Fruit fly (Drosophila melanogaster) whole organism, embryonic: Measurements from ENCODE around the gene peng.
A peak's percentile ranks its signal among the peaks of the same experiment; 100 is the strongest.

Experiments
- Bgb ChIP-seq: fragments of 200-800 bp; sonication (Bioruptor generic); IDR thresholded peaks from 2 replicates; pipeline ENCODE4 v1.3.6; 2022; ENCODE audit warnings: missing biosample characterization, missing genetic modification characterization; ENCODE audit not compliant: partially characterized antibody
- BtbVII ChIP-seq: fragments of 200-800 bp; sonication (Bioruptor generic); optimal IDR thresholded peaks from 3 replicates; lab custom pipeline; 2017; ENCODE audit warnings: missing biosample characterization, mild to moderate bottlenecking, missing genetic modification characterization
- CG10147 ChIP-seq: fragments of 200-800 bp; sonication (Bioruptor generic); optimal IDR thresholded peaks from 2 replicates; lab custom pipeline; 2019; ENCODE audit warnings: missing biosample characterization, mild to moderate bottlenecking, missing genetic modification characterization, moderate library complexity
- CG12104 ChIP-seq: fragments of 200-800 bp; sonication (Bioruptor generic); optimal IDR thresholded peaks from 3 replicates; lab custom pipeline; 2016; ENCODE audit warnings: missing biosample characterization, missing genetic modification characterization
- CG13287 ChIP-seq: fragments of 200-800 bp; sonication (Bioruptor generic); IDR thresholded peaks from 2 replicates; pipeline ENCODE4 v1.3.6; 2022; ENCODE audit warnings: missing biosample characterization, missing genetic modification characterization; ENCODE audit not compliant: partially characterized antibody
- CG13296 ChIP-seq: fragments of 200-800 bp; sonication (Bioruptor generic); optimal IDR thresholded peaks from 3 replicates; lab custom pipeline; 2018; ENCODE audit warnings: missing biosample characterization, mild to moderate bottlenecking, missing genetic modification characterization
- CG14441 ChIP-seq: fragments of 200-800 bp; sonication (Bioruptor generic); IDR thresholded peaks from 2 replicates; pipeline ENCODE4 v1.3.6; 2022; ENCODE audit warnings: missing biosample characterization, missing genetic modification characterization
- CG15601 ChIP-seq: fragments of 200-800 bp; sonication (Bioruptor generic); optimal IDR thresholded peaks from 3 replicates; lab custom pipeline; 2019; ENCODE audit warnings: missing biosample characterization, mild to moderate bottlenecking, missing genetic modification characterization, moderate library complexity
- CG16813 ChIP-seq: fragments of 200-800 bp; sonication (Bioruptor generic); IDR thresholded peaks from 3 replicates; pipeline ENCODE4 v1.3.6; 2022; ENCODE audit warnings: missing biosample characterization, missing genetic modification characterization; ENCODE audit not compliant: partially characterized antibody
- CG16863 ChIP-seq: fragments of 200-800 bp; sonication (Bioruptor generic); optimal IDR thresholded peaks from 3 replicates; lab custom pipeline; 2016; ENCODE audit warnings: missing biosample characterization, missing genetic modification characterization
- CG17802 ChIP-seq: fragments of 200-800 bp; sonication (Bioruptor generic); optimal IDR thresholded peaks from 2 replicates; lab custom pipeline; 2018; ENCODE audit warnings: missing biosample characterization, mild to moderate bottlenecking, missing genetic modification characterization, moderate library complexity
- CG2116 ChIP-seq: fragments of 200-800 bp; sonication (Bioruptor generic); optimal IDR thresholded peaks from 3 replicates; lab custom pipeline; 2018; ENCODE audit warnings: missing biosample characterization, mild to moderate bottlenecking, missing genetic modification characterization
- CG2678 ChIP-seq: fragments of 200-800 bp; sonication (Bioruptor generic); optimal IDR thresholded peaks from 3 replicates; lab custom pipeline; 2019; ENCODE audit warnings: missing biosample characterization, mild to moderate bottlenecking, missing genetic modification characterization, moderate library complexity
- CG4282 ChIP-seq: fragments of 200-800 bp; sonication (Bioruptor generic); optimal IDR thresholded peaks from 2 replicates; lab custom pipeline; 2016; ENCODE audit warnings: missing biosample characterization, missing genetic modification characterization
- CG7928 ChIP-seq: fragments of 200-800 bp; sonication (Bioruptor generic); optimal IDR thresholded peaks from 2 replicates; lab custom pipeline; 2017; ENCODE audit warnings: missing biosample characterization, mild to moderate bottlenecking, missing genetic modification characterization
- CG8478 ChIP-seq: fragments of >200 bp; optimal IDR thresholded peaks from 2 replicates; lab custom pipeline; 2018
- CG8924 ChIP-seq: fragments of 200-800 bp; optimal IDR thresholded peaks from 3 replicates; lab custom pipeline; 2019; ENCODE audit warnings: missing biosample characterization, mild to moderate bottlenecking, missing genetic modification characterization, moderate library complexity
- CG9215 ChIP-seq: fragments of 200-800 bp; sonication (Bioruptor generic); IDR thresholded peaks from 2 replicates; pipeline ENCODE4 v1.3.6; 2022; ENCODE audit warnings: missing biosample characterization, missing genetic modification characterization
- CG9932 ChIP-seq: fragments of 200-800 bp; sonication (Bioruptor generic); IDR thresholded peaks from 2 replicates; pipeline ENCODE4 v1.3.6; 2022; ENCODE audit warnings: missing biosample characterization, missing genetic modification characterization
- Dek ChIP-seq: fragments of 200-800 bp; sonication (Bioruptor generic); optimal IDR thresholded peaks from 3 replicates; lab custom pipeline; 2019; ENCODE audit warnings: missing biosample characterization, mild to moderate bottlenecking, missing genetic modification characterization, moderate library complexity
- Dll ChIP-seq: fragments of 200-800 bp; sonication (Bioruptor generic); IDR thresholded peaks from 4 replicates; pipeline ENCODE4 v1.3.6; 2022; ENCODE audit warnings: missing biosample characterization, missing genetic modification characterization; ENCODE audit not compliant: partially characterized antibody
- Drgx ChIP-seq: fragments of 200-800 bp; sonication (Bioruptor generic); IDR thresholded peaks from 2 replicates; pipeline ENCODE4 v1.3.6; 2022; ENCODE audit warnings: missing biosample characterization, missing genetic modification characterization
- MBD-R2 ChIP-seq: fragments of 200-800 bp; sonication (Bioruptor generic); IDR thresholded peaks from 2 replicates; pipeline ENCODE4 v1.3.6; 2022; ENCODE audit warnings: missing biosample characterization, missing genetic modification characterization
- NC2α ChIP-seq: fragments of 200-800 bp; sonication (Bioruptor generic); optimal IDR thresholded peaks from 2 replicates; lab custom pipeline; 2016; ENCODE audit warnings: missing biosample characterization, missing genetic modification characterization
- Nf-YB ChIP-seq: fragments of 200-800 bp; sonication (Bioruptor generic); optimal IDR thresholded peaks from 3 replicates; lab custom pipeline; 2019; ENCODE audit warnings: missing biosample characterization, mild to moderate bottlenecking, missing genetic modification characterization, moderate library complexity
- Ravus ChIP-seq: fragments of 200-800 bp; sonication (Bioruptor generic); IDR thresholded peaks from 2 replicates; pipeline ENCODE4 v1.3.6; 2022; ENCODE audit warnings: missing biosample characterization, missing genetic modification characterization
- Rx ChIP-seq: fragments of 200-800 bp; sonication (Bioruptor generic); IDR thresholded peaks from 2 replicates; pipeline ENCODE4 v1.3.6; 2022; ENCODE audit warnings: missing biosample characterization, missing genetic modification characterization
- Stat92E ChIP-seq, 3 experiments: fragments of >200 bp in 2 of 3; fragments of 200-800 bp in 1 of 3; sonication (Bioruptor generic) in 1 of 3; optimal IDR thresholded peaks; 2 replicates each; lab custom pipeline; 2017 to 2019; ENCODE audit warnings: missing biosample characterization in 3 of 3, missing genetic modification characterization in 3 of 3, mild to moderate bottlenecking in 1 of 3, moderate library complexity in 1 of 3
- Taf1 ChIP-seq: fragments of 200-800 bp; sonication (Bioruptor generic); IDR thresholded peaks from 2 replicates; pipeline ENCODE4 v1.3.6; 2022; ENCODE audit warnings: missing biosample characterization, missing genetic modification characterization
- amos ChIP-seq: fragments of 200-800 bp; sonication (Bioruptor generic); IDR thresholded peaks from 2 replicates; pipeline ENCODE4 v1.3.6; 2022; ENCODE audit warnings: missing biosample characterization, missing genetic modification characterization; ENCODE audit not compliant: partially characterized antibody
- br ChIP-seq: fragments of >200 bp; optimal IDR thresholded peaks from 2 replicates; lab custom pipeline; 2017
- cas ChIP-seq: fragments of 200-800 bp; sonication (Bioruptor generic); IDR thresholded peaks from 2 replicates; pipeline ENCODE4 v1.3.6; 2022; ENCODE audit warnings: missing biosample characterization, missing genetic modification characterization
- dan ChIP-seq: fragments of 200-800 bp; sonication (Bioruptor generic); IDR thresholded peaks from 2 replicates; pipeline ENCODE4 v1.3.6; 2022; ENCODE audit warnings: missing biosample characterization, missing genetic modification characterization
- dysf ChIP-seq: fragments of 200-800 bp; sonication (Bioruptor generic); IDR thresholded peaks from 3 replicates; pipeline ENCODE4 v1.3.6; 2022; ENCODE audit warnings: missing biosample characterization, missing genetic modification characterization
- gsb-n ChIP-seq: fragments of 200-800 bp; sonication (Bioruptor generic); optimal IDR thresholded peaks from 3 replicates; lab custom pipeline; 2018; ENCODE audit warnings: missing biosample characterization, mild to moderate bottlenecking, missing genetic modification characterization
- hbn ChIP-seq: fragments of 200-800 bp; sonication (Bioruptor generic); IDR thresholded peaks from 2 replicates; pipeline ENCODE4 v1.3.6; 2022; ENCODE audit warnings: missing biosample characterization, missing genetic modification characterization; ENCODE audit not compliant: partially characterized antibody
- inv ChIP-seq: fragments of 200-800 bp; sonication (Bioruptor generic); IDR thresholded peaks from 2 replicates; pipeline ENCODE4 v1.3.6; 2022; ENCODE audit warnings: missing biosample characterization, missing genetic modification characterization; ENCODE audit not compliant: partially characterized antibody
- knrl ChIP-seq: fragments of 200-800 bp; sonication (Bioruptor generic); IDR thresholded peaks from 3 replicates; pipeline ENCODE4 v1.3.6; 2022; ENCODE audit warnings: missing biosample characterization, missing genetic modification characterization; ENCODE audit not compliant: partially characterized antibody
- lab ChIP-seq: fragments of 200-800 bp; sonication (Bioruptor generic); optimal IDR thresholded peaks from 3 replicates; lab custom pipeline; 2017; ENCODE audit warnings: missing biosample characterization, missing genetic modification characterization, mild to moderate bottlenecking, moderate library complexity, missing genetic modification reagents
- mirr ChIP-seq: fragments of 200-800 bp; sonication (Bioruptor generic); optimal IDR thresholded peaks from 3 replicates; lab custom pipeline; 2018; ENCODE audit warnings: missing biosample characterization, mild to moderate bottlenecking, missing genetic modification characterization
- pb ChIP-seq: fragments of 200-800 bp; sonication (Bioruptor generic); optimal IDR thresholded peaks from 3 replicates; lab custom pipeline; 2016; ENCODE audit warnings: missing biosample characterization, missing genetic modification characterization
- ro ChIP-seq: fragments of 200-800 bp; sonication (Bioruptor generic); IDR thresholded peaks from 2 replicates; pipeline ENCODE4 v1.3.6; 2022; ENCODE audit warnings: missing biosample characterization, missing genetic modification characterization
- row ChIP-seq: fragments of 200-800 bp; sonication (Bioruptor generic); IDR thresholded peaks from 3 replicates; pipeline ENCODE4 v1.3.6; 2022; ENCODE audit warnings: missing biosample characterization, missing genetic modification characterization
- scrt ChIP-seq: fragments of 200-800 bp; sonication (Bioruptor generic); optimal IDR thresholded peaks from 2 replicates; lab custom pipeline; 2018; ENCODE audit warnings: missing biosample characterization, mild to moderate bottlenecking, missing genetic modification characterization, moderate library complexity
- seq ChIP-seq: fragments of 200-800 bp; sonication (Bioruptor generic); IDR thresholded peaks from 2 replicates; pipeline ENCODE4 v1.3.6; 2022; ENCODE audit warnings: missing biosample characterization, missing genetic modification characterization
- sisA ChIP-seq: fragments of 200-800 bp; sonication (Bioruptor generic); IDR thresholded peaks from 2 replicates; pipeline ENCODE4 v1.3.6; 2022; ENCODE audit warnings: missing biosample characterization, missing genetic modification characterization
- slou ChIP-seq: fragments of 200-800 bp; sonication (Bioruptor generic); optimal IDR thresholded peaks from 3 replicates; lab custom pipeline; 2016; ENCODE audit warnings: missing biosample characterization, missing genetic modification characterization
- sr ChIP-seq: fragments of 200-800 bp; sonication (Bioruptor generic); IDR thresholded peaks from 3 replicates; pipeline ENCODE4 v1.3.6; 2022; ENCODE audit warnings: missing biosample characterization, missing genetic modification characterization
- tio ChIP-seq: fragments of 200-800 bp; sonication (Bioruptor generic); optimal IDR thresholded peaks from 2 replicates; lab custom pipeline; 2017; ENCODE audit warnings: missing biosample characterization, missing genetic modification characterization, inconsistent platforms
- vnd ChIP-seq: fragments of 200-800 bp; sonication (Bioruptor generic); IDR thresholded peaks from 3 replicates; pipeline ENCODE4 v1.3.6; 2022; ENCODE audit warnings: missing biosample characterization, missing genetic modification characterization; ENCODE audit not compliant: partially characterized antibody
- zen2 ChIP-seq: fragments of 200-800 bp; sonication (Bioruptor generic); IDR thresholded peaks from 3 replicates; pipeline ENCODE4 v1.3.6; 2022; ENCODE audit warnings: missing biosample characterization, missing genetic modification characterization; ENCODE audit not compliant: partially characterized antibody

peng gene

DNA sequence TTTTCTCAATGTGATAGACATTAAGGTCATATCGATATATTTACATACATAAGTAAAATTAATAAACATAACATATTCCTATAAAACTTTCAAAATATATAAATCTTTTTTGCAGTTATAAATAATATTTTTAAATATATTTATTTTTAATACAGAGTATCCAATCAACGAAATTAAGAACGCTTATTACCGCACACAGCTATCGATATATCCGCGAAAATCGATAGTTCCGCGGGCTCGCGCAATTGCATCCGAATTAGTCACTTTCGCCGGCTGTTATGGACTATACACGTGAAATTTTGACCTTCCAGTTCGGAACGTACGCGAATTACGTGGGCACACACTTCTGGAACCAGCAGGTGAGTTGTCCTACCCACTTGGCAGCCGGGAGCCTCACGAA, 39.1 kb upstream of the peng start, which contains the start of gene mst:
Gene mst (plus strand): TSS at position 244 of the 400 bp plus-strand sequence.
- no peak for TF ChIP-seq pb
- TF ChIP-seq CG14441, result no peak
- TF ChIP-seq CG4282, result no peak
- peak; percentile 47 for TF ChIP-seq MBD-R2 (GFP tag; lab: Robert Waterston, UW)
- peak; percentile 47 for TF ChIP-seq row (GFP tag; lab: Robert Waterston, UW)
- TF ChIP-seq CG12104 (GFP tag; lab: Kevin White, UChicago), result no peak
- no peak for TF ChIP-seq slou (GFP tag; lab: Kevin White, UChicago)
- no peak for TF ChIP-seq Nf-YB (GFP tag; lab: Kevin White, UChicago)
- no peak for TF ChIP-seq sr (GFP tag; lab: Robert Waterston, UW)
- no peak for TF ChIP-seq dan
- no peak for TF ChIP-seq CG8478 (lab: Kevin White, UChicago)
- no peak for TF ChIP-seq dysf (GFP tag; lab: Robert Waterston, UW)
- peak; percentile 65; the same call in 1 of the 2 replicates for TF ChIP-seq hbn (GFP tag; lab: Robert Waterston, UW)
- peak; percentile 78 for TF ChIP-seq CG13287 (GFP tag; lab: Robert Waterston, UW)
- no peak for TF ChIP-seq Ravus
- TF ChIP-seq mirr (GFP tag; lab: Kevin White, UChicago), result no peak
- peak; percentile 46; the same call in 1 of the 2 replicates for TF ChIP-seq Bgb (GFP tag; lab: Robert Waterston, UW)
- peak; percentile 62 for TF ChIP-seq amos (GFP tag; lab: Robert Waterston, UW)
- no peak for TF ChIP-seq gsb-n (tag; lab: Kevin White, UChicago)
- TF ChIP-seq Taf1 (GFP tag; lab: Robert Waterston, UW), result no peak
- TF ChIP-seq CG16813, result peak; percentile 62
- no peak for TF ChIP-seq ro (GFP tag; lab: Robert Waterston, UW)
- TF ChIP-seq CG16863 (GFP tag; lab: Kevin White, UChicago), result no peak
- no peak for TF ChIP-seq BtbVII
- no peak for TF ChIP-seq sisA
- no peak for TF ChIP-seq CG13296 (GFP tag; lab: Kevin White, UChicago)
- peak; percentile 83 for TF ChIP-seq Dll (GFP tag; lab: Robert Waterston, UW)
- TF ChIP-seq CG10147 (GFP tag; lab: Kevin White, UChicago), result no peak
- no peak for TF ChIP-seq Rx (GFP tag; lab: Robert Waterston, UW)
- TF ChIP-seq zen2 (GFP tag; lab: Robert Waterston, UW), result peak; percentile 44; the same call in 1 of the 3 replicates
- TF ChIP-seq CG15601 (tag; lab: Kevin White, UChicago), result no peak
- no peak for TF ChIP-seq CG2678 (tag; lab: Kevin White, UChicago)
- TF ChIP-seq Stat92E (GFP tag; optimal IDR thresholded peaks at IDR 0.05; lab: Kevin White, UChicago), result no peak
- TF ChIP-seq tio (GFP tag; lab: Kevin White, UChicago), result no peak
- TF ChIP-seq lab (GFP tag; lab: Kevin White, UChicago), result no peak
- TF ChIP-seq vnd (GFP tag; lab: Robert Waterston, UW), result peak; percentile 61; the same call in 2 of the 3 replicates
- no peak for TF ChIP-seq CG8924 (tag; lab: Kevin White, UChicago)
- TF ChIP-seq seq (GFP tag; lab: Robert Waterston, UW), result no peak
- TF ChIP-seq br (lab: Kevin White, UChicago), result no peak
- TF ChIP-seq CG17802, result no peak
- TF ChIP-seq cas (GFP tag; lab: Robert Waterston, UW), result no peak
- TF ChIP-seq scrt, result no peak
- peak; percentile 60; the same call in 2 of the 3 replicates for TF ChIP-seq knrl (GFP tag; lab: Robert Waterston, UW)
- peak; percentile 38 for TF ChIP-seq inv (GFP tag; lab: Robert Waterston, UW)
- no peak for TF ChIP-seq CG9932 (GFP tag; lab: Robert Waterston, UW)
- peak; percentile 30 for TF ChIP-seq CG2116 (GFP tag; lab: Kevin White, UChicago)
- TF ChIP-seq NC2α, result no peak
- TF ChIP-seq Dek (tag; lab: Kevin White, UChicago), result no peak
- no peak for TF ChIP-seq Drgx (GFP tag; lab: Robert Waterston, UW)
- no peak for TF ChIP-seq CG9215 (GFP tag; lab: Robert Waterston, UW)
- no peak for TF ChIP-seq CG7928 (GFP tag; lab: Kevin White, UChicago)
